Fruit fly (Drosophila melanogaster): Measurements from ENCODE around the gene Syx13.

dm6 chr3L:13026872-13027271 lies 17.4 kb upstream of the Syx13 start:
- TF ChIP-seq CG8478 (optimal IDR thresholded peaks at IDR 0.05), result no peak
- TF ChIP-seq CTCF (optimal IDR thresholded peaks at IDR 0.05), result no peak

Measured in S2 (cell line).